Comparison of ENCODE assay signal across 4 fruit fly cellular contexts in genomic region chr3L:16476709-16477119, dm6.
TF ChIP-seq lines count a peak whose summit lies in the region.

No protein-coding gene starts in this region.

- TF ChIP-seq CTCF in whole organism, embryonic (GFP tag; optimal IDR thresholded peaks at IDR 0.05; lab: Kevin White, UChicago), result no peak

TF ChIP-seq in whole organism, embryonic, 481 proteins besides CTCF, POLR2A, EP300 and RAD21 (continues in another document):
- TF ChIP-seq Doc2 (GFP tag; IDR thresholded peaks at IDR 0.05; lab: Robert Waterston, UW) (no peak), CG10565 (GFP tag; optimal IDR thresholded peaks at IDR 0.05; lab: Kevin White, UChicago) (no peak), ham (GFP tag; IDR thresholded peaks at IDR 0.05; lab: Robert Waterston, UW) (no peak), Dbx (GFP tag; IDR thresholded peaks at IDR 0.05; lab: Robert Waterston, UW) (no peak), p53 (GFP tag; optimal IDR thresholded peaks at IDR 0.05; lab: Kevin White, UChicago) (no peak), E2f2 (GFP tag; IDR thresholded peaks at IDR 0.05; lab: Robert Waterston, UW) (no peak), CG2116 (GFP tag; optimal IDR thresholded peaks at IDR 0.05; lab: Kevin White, UChicago) (no peak), cg (GFP tag; optimal IDR thresholded peaks at IDR 0.05; lab: Kevin White, UChicago) (no peak), Asciz (GFP tag; optimal IDR thresholded peaks at IDR 0.05; lab: Kevin White, UChicago) (no peak), Opbp (GFP tag; IDR thresholded peaks at IDR 0.05; lab: Robert Waterston, UW; ENCODE audit: partially characterized antibody) (no peak), her (GFP tag; optimal IDR thresholded peaks at IDR 0.05; lab: Kevin White, UChicago) (no peak), CG8290 (GFP tag; optimal IDR thresholded peaks at IDR 0.05; lab: Kevin White, UChicago) (no peak), CG8290 (tag; optimal IDR thresholded peaks at IDR 0.05; lab: Kevin White, UChicago) (no peak), nmo (GFP tag; optimal IDR thresholded peaks at IDR 0.05; lab: Kevin White, UChicago) (peak; percentile 16), E2f1 (GFP tag; IDR thresholded peaks at IDR 0.05; lab: Robert Waterston, UW) (no peak), slbo (GFP tag; IDR thresholded peaks at IDR 0.05; lab: Robert Waterston, UW) (no peak), Dek (tag; optimal IDR thresholded peaks at IDR 0.05; lab: Kevin White, UChicago) (no peak), CG17802 (tag; optimal IDR thresholded peaks at IDR 0.05; lab: Kevin White, UChicago) (no peak), Myb (GFP tag; optimal IDR thresholded peaks at IDR 0.05; lab: Kevin White, UChicago) (no peak), amos (GFP tag; IDR thresholded peaks at IDR 0.05; lab: Robert Waterston, UW; ENCODE audit: partially characterized antibody) (no peak), Ravus (GFP tag; IDR thresholded peaks at IDR 0.05; lab: Robert Waterston, UW) (no peak), gfzf (GFP tag; optimal IDR thresholded peaks at IDR 0.05; lab: Kevin White, UChicago) (no peak), bsh (GFP tag; optimal IDR thresholded peaks at IDR 0.05; lab: Kevin White, UChicago) (peak; percentile 14 to 64), CG11398 (GFP tag; optimal IDR thresholded peaks at IDR 0.05; lab: Kevin White, UChicago) (no peak)

TF ChIP-seq in whole organism, prepupa, 60 proteins besides CTCF, POLR2A, EP300 and RAD21 (continues in another document):
- TF ChIP-seq Hr38 (GFP tag; optimal IDR thresholded peaks at IDR 0.05; lab: Kevin White, UChicago) (no peak), esn (GFP tag; optimal IDR thresholded peaks at IDR 0.05; lab: Kevin White, UChicago) (peak; percentile 79), Sox14 (GFP tag; optimal IDR thresholded peaks at IDR 0.05; lab: Kevin White, UChicago) (peak; percentile 39), Eip75B (GFP tag; optimal IDR thresholded peaks at IDR 0.05; lab: Kevin White, UChicago) (peak; percentile 28), CG8119 (GFP tag; IDR thresholded peaks at IDR 0.05; lab: Robert Waterston, UW) (peak; percentile 90), CG31627 (GFP tag; optimal IDR thresholded peaks at IDR 0.05; lab: Kevin White, UChicago) (peak; percentile 38), CG3919 (GFP tag; optimal IDR thresholded peaks at IDR 0.05; lab: Kevin White, UChicago) (peak; percentile 84), CG11762 (GFP tag; optimal IDR thresholded peaks at IDR 0.05; lab: Kevin White, UChicago; ENCODE audit: insufficient read depth) (peak; percentile 79), CG16779 (tag; optimal IDR thresholded peaks at IDR 0.05; lab: Kevin White, UChicago) (peak; percentile 45), dac (GFP tag; optimal IDR thresholded peaks at IDR 0.05; lab: Kevin White, UChicago) (peak; percentile 57), CG4318 (GFP tag; optimal IDR thresholded peaks at IDR 0.05; lab: Kevin White, UChicago) (peak; percentile 84), CG8319 (GFP tag; optimal IDR thresholded peaks at IDR 0.05; lab: Kevin White, UChicago) (peak; percentile 73), CG10631 (GFP tag; optimal IDR thresholded peaks at IDR 0.05; lab: Kevin White, UChicago) (peak; percentile 89), CG34406 (GFP tag; optimal IDR thresholded peaks at IDR 0.05; lab: Kevin White, UChicago) (peak; percentile 87), Sox102F (GFP tag; optimal IDR thresholded peaks at IDR 0.05; lab: Kevin White, UChicago) (peak; percentile 58), Smox (GFP tag; optimal IDR thresholded peaks at IDR 0.05; lab: Kevin White, UChicago) (peak; percentile 53), vri (GFP tag; optimal IDR thresholded peaks at IDR 0.05; lab: Kevin White, UChicago) (peak; percentile 15), fd59A (GFP tag; optimal IDR thresholded peaks at IDR 0.05; lab: Kevin White, UChicago) (peak; percentile 68), Met (GFP tag; optimal IDR thresholded peaks at IDR 0.05; lab: Kevin White, UChicago) (peak; percentile 62), lz (GFP tag; optimal IDR thresholded peaks at IDR 0.05; lab: Kevin White, UChicago) (peak; percentile 45), CG7368 (GFP tag; optimal IDR thresholded peaks at IDR 0.05; lab: Kevin White, UChicago) (peak; percentile 69), CG6792 (GFP tag; optimal IDR thresholded peaks at IDR 0.05; lab: Kevin White, UChicago) (peak; percentile 85), cyc (GFP tag; optimal IDR thresholded peaks at IDR 0.05; lab: Kevin White, UChicago) (peak; percentile 49)

TF ChIP-seq in whole organism, pupa, 21 proteins besides CTCF, POLR2A, EP300 and RAD21:
- TF ChIP-seq gl (tag; optimal IDR thresholded peaks at IDR 0.05; lab: Kevin White, UChicago) (peak; percentile 36), fd96Ca (GFP tag; IDR thresholded peaks at IDR 0.05; lab: Robert Waterston, UW) (no peak), CG32121 (GFP tag; IDR thresholded peaks at IDR 0.05; lab: Robert Waterston, UW) (peak; percentile 46; the same call in 1 of the 2 replicates), CG10348 (GFP tag; IDR thresholded peaks at IDR 0.05; lab: Robert Waterston, UW) (no peak), CG9948 (tag; optimal IDR thresholded peaks at IDR 0.05; lab: Kevin White, UChicago) (peak; percentile 92), Pif1B (GFP tag; optimal IDR thresholded peaks at IDR 0.05; lab: Kevin White, UChicago) (peak; percentile 68), CG13204 (GFP tag; optimal IDR thresholded peaks at IDR 0.05; lab: Kevin White, UChicago) (peak; percentile 59), rn (GFP tag; IDR thresholded peaks at IDR 0.05; lab: Robert Waterston, UW) (no peak), CG12605 (GFP tag; IDR thresholded peaks at IDR 0.05; lab: Robert Waterston, UW) (no peak), Ets98B (GFP tag; IDR thresholded peaks at IDR 0.05; lab: Robert Waterston, UW) (no peak), EcR (GFP tag; optimal IDR thresholded peaks at IDR 0.05; lab: Kevin White, UChicago) (peak; percentile 1), D1 (tag; optimal IDR thresholded peaks at IDR 0.05; lab: Kevin White, UChicago) (peak; percentile 93), CG17806 (tag; optimal IDR thresholded peaks at IDR 0.05; lab: Kevin White, UChicago) (peak; percentile 87), CG14655 (GFP tag; optimal IDR thresholded peaks at IDR 0.05; lab: Kevin White, UChicago) (peak; percentile 91), Pif1A (GFP tag; optimal IDR thresholded peaks at IDR 0.05; lab: Kevin White, UChicago) (peak; percentile 34), CG4496 (GFP tag; IDR thresholded peaks at IDR 0.05; lab: Robert Waterston, UW) (0 out of 3 replicates have a peak, but pooled peaks have one; percentile 31), CG8301 (tag; optimal IDR thresholded peaks at IDR 0.05; lab: Kevin White, UChicago) (peak; percentile 85), Snoo (tag; optimal IDR thresholded peaks at IDR 0.05; lab: Kevin White, UChicago) (peak; percentile 67), CG34367 (tag; optimal IDR thresholded peaks at IDR 0.05; lab: Kevin White, UChicago) (peak; percentile 83), CG8159 (tag; optimal IDR thresholded peaks at IDR 0.05; lab: Kevin White, UChicago) (peak; percentile 94), CG15710 (tag; optimal IDR thresholded peaks at IDR 0.05; lab: Kevin White, UChicago) (peak; percentile 93)

TF ChIP-seq in whole organism, wandering third instar larva, 38 proteins besides CTCF, POLR2A, EP300 and RAD21:
- no peak for TF ChIP-seq pan (optimal IDR thresholded peaks at IDR 0.05; lab: Kevin White, UChicago)
- no peak for TF ChIP-seq dsf (GFP tag; optimal IDR thresholded peaks at IDR 0.05; lab: Kevin White, UChicago; ENCODE audit: borderline replicate concordance)
- TF ChIP-seq dl (GFP tag; optimal IDR thresholded peaks at IDR 0.05; lab: Kevin White, UChicago; ENCODE audit: insufficient read depth in 1 of 2, partially characterized antibody in 2 of 2), result no peak
- peak; percentile 32 for TF ChIP-seq brk (GFP tag; optimal IDR thresholded peaks at IDR 0.05; lab: Kevin White, UChicago)
- TF ChIP-seq h (GFP tag; optimal IDR thresholded peaks at IDR 0.05; lab: Kevin White, UChicago), result peak; percentile 54
- peak; percentile 83 for TF ChIP-seq HLH106 (tag; optimal IDR thresholded peaks at IDR 0.05; lab: Kevin White, UChicago)
- peak in 1 of 2 experiments; percentile 77 for TF ChIP-seq foxo (GFP tag; optimal IDR thresholded peaks at IDR 0.05; lab: Kevin White, UChicago)
- TF ChIP-seq Hnf4 (GFP tag; optimal IDR thresholded peaks at IDR 0.05; lab: Kevin White, UChicago), result peak; percentile 36
- no peak for TF ChIP-seq Mio (GFP tag; optimal IDR thresholded peaks at IDR 0.05; lab: Kevin White, UChicago)
- TF ChIP-seq Vsx2 (GFP tag; optimal IDR thresholded peaks at IDR 0.05; lab: Kevin White, UChicago; ENCODE audit: partially characterized antibody), result no peak
- no peak for TF ChIP-seq GATAd (GFP tag; optimal IDR thresholded peaks at IDR 0.05; lab: Kevin White, UChicago)
- TF ChIP-seq CG9705 (GFP tag; optimal IDR thresholded peaks at IDR 0.05; lab: Kevin White, UChicago), result peak; percentile 51
- TF ChIP-seq Hr83 (GFP tag; optimal IDR thresholded peaks at IDR 0.05; lab: Kevin White, UChicago; ENCODE audit: poor library complexity, severe bottlenecking), result no peak
- peak; percentile 89 for TF ChIP-seq Sp1 (GFP tag; optimal IDR thresholded peaks at IDR 0.05; lab: Kevin White, UChicago)
- TF ChIP-seq br (GFP tag; optimal IDR thresholded peaks at IDR 0.05; lab: Kevin White, UChicago), result no peak
- TF ChIP-seq sage (GFP tag; optimal IDR thresholded peaks at IDR 0.05; lab: Kevin White, UChicago), result no peak
- TF ChIP-seq CrebA (GFP tag; optimal IDR thresholded peaks at IDR 0.05; lab: Kevin White, UChicago; ENCODE audit: borderline replicate concordance), result no peak
- no peak for TF ChIP-seq Dif (GFP tag; optimal IDR thresholded peaks at IDR 0.05; lab: Kevin White, UChicago; ENCODE audit: partially characterized antibody)
- peak; percentile 62 for TF ChIP-seq fru (GFP tag; optimal IDR thresholded peaks at IDR 0.05; lab: Kevin White, UChicago)
- TF ChIP-seq psq (GFP tag; optimal IDR thresholded peaks at IDR 0.05; lab: Kevin White, UChicago), result peak; percentile 83
- no peak for TF ChIP-seq Rel (GFP tag; optimal IDR thresholded peaks at IDR 0.05; lab: Kevin White, UChicago)
- TF ChIP-seq Rel (tag; optimal IDR thresholded peaks at IDR 0.05; lab: Kevin White, UChicago), result peak; percentile 20
- TF ChIP-seq N (GFP tag; optimal IDR thresholded peaks at IDR 0.05; lab: Kevin White, UChicago), result no peak
- peak; percentile 69 for TF ChIP-seq OdsH (GFP tag; optimal IDR thresholded peaks at IDR 0.05; lab: Kevin White, UChicago)
- TF ChIP-seq ey (GFP tag; optimal IDR thresholded peaks at IDR 0.05; lab: Kevin White, UChicago), result peak; percentile 41
- TF ChIP-seq woc (GFP tag; optimal IDR thresholded peaks at IDR 0.05; lab: Kevin White, UChicago), result peak; percentile 70
- peak; percentile 69 for TF ChIP-seq dmrt93B (GFP tag; optimal IDR thresholded peaks at IDR 0.05; lab: Kevin White, UChicago)
- TF ChIP-seq sv (GFP tag; optimal IDR thresholded peaks at IDR 0.05; lab: Kevin White, UChicago), result no peak
- no peak for TF ChIP-seq tai (GFP tag; optimal IDR thresholded peaks at IDR 0.05; lab: Kevin White, UChicago)
- peak; percentile 70 for TF ChIP-seq rgr (GFP tag; optimal IDR thresholded peaks at IDR 0.05; lab: Kevin White, UChicago)
- no peak for TF ChIP-seq Hr78 (GFP tag; optimal IDR thresholded peaks at IDR 0.05; lab: Kevin White, UChicago)
TF ChIP-seq in whole organism, wandering third instar larva: peak in this region for 15.

Comparison
In these comparisons a context has a peak if more than half of its experiments do, and no peak if none do; other contexts are left out.
1. Of the 7 proteins assayed by ChIP-seq in both whole organism, embryonic and whole organism, prepupa: peak only in whole organism, embryonic: none; only in whole organism, prepupa: Blimp-1, CG16779, CG6854, Hr39, Lpt and Sox102F; in both: none; in neither: 1.